Fruit fly (Drosophila melanogaster): ENCODE measurements around the gene CG17186.

Gene CG17186

dm6 chr3R:19877427-19878076 lies at the start of gene CG17186, which contains the start of gene Arc42 (continued):
- TF ChIP-seq CG15514 (GFP tag; optimal IDR thresholded peaks at IDR 0.05) (peak; percentile 88), sens (GFP tag) (peak; percentile 82), ara (GFP tag; IDR thresholded peaks at IDR 0.05) (no peak), CG7271 (tag; optimal IDR thresholded peaks at IDR 0.05) (no peak), Ravus (GFP tag; IDR thresholded peaks at IDR 0.05) (no peak), CG8944 (GFP tag; optimal IDR thresholded peaks at IDR 0.05) (no peak), CG1233 (GFP tag; optimal IDR thresholded peaks at IDR 0.05) (peak; percentile 15), CG10462 (GFP tag; optimal IDR thresholded peaks at IDR 0.05) (peak; percentile 1), CG13424 (tag; optimal IDR thresholded peaks at IDR 0.05) (peak; percentile 43), CG1647 (GFP tag; optimal IDR thresholded peaks at IDR 0.05) (no peak), ac (GFP tag; optimal IDR thresholded peaks at IDR 0.05) (no peak), CG4424 (GFP tag; optimal IDR thresholded peaks at IDR 0.05) (peak; percentile 27), CG14441 (GFP tag; IDR thresholded peaks at IDR 0.05) (no peak), NC2α (GFP tag; optimal IDR thresholded peaks at IDR 0.05) (no peak), Sox100B (GFP tag; optimal IDR thresholded peaks at IDR 0.05) (peak; percentile 7), CG7556 (GFP tag; optimal IDR thresholded peaks at IDR 0.05) (no peak), Elba2 (GFP tag; optimal IDR thresholded peaks at IDR 0.05) (no peak), wek (GFP tag; optimal IDR thresholded peaks at IDR 0.05) (no peak), wor (GFP tag; IDR thresholded peaks at IDR 0.05) (no peak), Fer2 (tag; optimal IDR thresholded peaks at IDR 0.05) (no peak), sug (tag; optimal IDR thresholded peaks at IDR 0.05) (peak; percentile 23), CG18476 (GFP tag; optimal IDR thresholded peaks at IDR 0.05) (peak; percentile 1), CG34422 (GFP tag; IDR thresholded peaks at IDR 0.05) (peak; percentile 31; the same call in 1 of the 3 replicates), CG10979 (tag; optimal IDR thresholded peaks at IDR 0.05) (no peak), CG8388 (GFP tag; optimal IDR thresholded peaks at IDR 0.05) (peak; percentile 19), klu (GFP tag; IDR thresholded peaks at IDR 0.05) (no peak), Hr51 (GFP tag; optimal IDR thresholded peaks at IDR 0.05) (peak in 1 of 2 experiments; percentile 1), Nf-YB (GFP tag; optimal IDR thresholded peaks at IDR 0.05) (no peak), Opbp (GFP tag; IDR thresholded peaks at IDR 0.05; ENCODE audit: partially characterized antibody) (no peak), rib (GFP tag; IDR thresholded peaks at IDR 0.05) (no peak), CG12299 (tag; optimal IDR thresholded peaks at IDR 0.05) (no peak), Antp (GFP tag; optimal IDR thresholded peaks at IDR 0.05) (no peak), CG11560 (tag; IDR thresholded peaks at IDR 0.05) (no peak), tin (GFP tag; optimal IDR thresholded peaks at IDR 0.05) (no peak), CG5953 (GFP tag; IDR thresholded peaks at IDR 0.05) (no peak), twi (tag; optimal IDR thresholded peaks at IDR 0.05) (no peak), ssp (GFP tag; IDR thresholded peaks at IDR 0.05) (no peak), Hr39 (optimal IDR thresholded peaks at IDR 0.05) (no peak), odd (GFP tag; optimal IDR thresholded peaks at IDR 0.05) (no peak), ken (GFP tag; IDR thresholded peaks at IDR 0.05) (no peak), H2.0 (GFP tag; IDR thresholded peaks at IDR 0.05) (no peak), Deaf1 (tag; optimal IDR thresholded peaks at IDR 0.05) (no peak), Poxn (GFP tag; IDR thresholded peaks at IDR 0.05) (no peak), yki (optimal IDR thresholded peaks at IDR 0.05) (no peak), E2f2 (GFP tag; IDR thresholded peaks at IDR 0.05) (peak; percentile 80; the same call in 1 of the 2 replicates), ase (GFP tag; IDR thresholded peaks at IDR 0.05) (no peak), salm (tag; optimal IDR thresholded peaks at IDR 0.05) (no peak), lab (GFP tag; optimal IDR thresholded peaks at IDR 0.05) (no peak), CG16815 (GFP tag; optimal IDR thresholded peaks at IDR 0.05) (no peak), CG2889 (GFP tag; IDR thresholded peaks at IDR 0.05) (no peak), tup (GFP tag; optimal IDR thresholded peaks at IDR 0.05) (no peak), gem (tag; optimal IDR thresholded peaks at IDR 0.05) (peak; percentile 45)

Data from whole organism, embryonic.